Worm (Caenorhabditis elegans): ENCODE results near the gene C09G5.7.

The C09G5.7 gene

DNA sequence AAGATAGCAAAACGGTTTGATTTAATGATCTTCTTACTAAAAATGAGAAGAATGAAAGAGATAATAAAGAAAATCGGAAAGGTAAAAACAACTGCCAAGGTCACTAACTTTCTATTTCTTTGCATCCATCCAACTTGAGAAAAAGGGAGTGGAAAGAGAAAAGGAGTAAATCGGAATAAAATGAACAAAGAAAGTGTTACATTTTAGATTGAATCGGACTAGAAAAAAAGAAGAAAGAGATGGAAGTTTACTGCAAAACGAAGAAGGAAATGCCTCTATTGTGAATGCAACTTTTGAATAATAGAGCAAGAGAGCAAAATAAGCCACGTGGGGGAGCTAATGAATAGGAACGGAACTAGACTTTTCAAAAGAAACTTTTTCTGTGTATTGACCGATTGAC, 8.6 kb upstream of the C09G5.7 start:
- TF ChIP-seq unc-62 (GFP tag; optimal IDR thresholded peaks at IDR 0.05 in 1 of 2) (peak in 1 of 2 experiments; percentile 88), unc-62 (tag; optimal IDR thresholded peaks at IDR 0.05) (no peak), dve-1 (tag; optimal IDR thresholded peaks at IDR 0.05; ENCODE audit: insufficient read depth) (peak; percentile 19), daf-16 (GFP tag; optimal IDR thresholded peaks at IDR 0.05) (no peak), daf-16 (tag; optimal IDR thresholded peaks at IDR 0.05) (no peak), fkh-10 (GFP tag; optimal IDR thresholded peaks at IDR 0.05) (peak; percentile 70), zfp-2 (tag; optimal IDR thresholded peaks at IDR 0.05) (no peak), aha-1 (tag) (peak; percentile 73)

ce11 chrII:10706901-10707300, 7.8 kb upstream of the C09G5.7 start, which contains the start of gene col-80:
Gene col-80, plus strand, starts transcription at chrII:10707201.
- no peak for TF ChIP-seq mdl-1 (tag; optimal IDR thresholded peaks at IDR 0.05)
- TF ChIP-seq nhr-77 (tag; optimal IDR thresholded peaks at IDR 0.05) = no peak
- no peak for TF ChIP-seq hif-1 (tag; optimal IDR thresholded peaks at IDR 0.05)
- no peak for TF ChIP-seq ceh-44 (GFP tag; IDR thresholded peaks at IDR 0.05)
- no peak for TF ChIP-seq nhr-25 (tag; optimal IDR thresholded peaks at IDR 0.05; ENCODE audit: borderline replicate concordance, insufficient read depth)
- TF ChIP-seq nhr-48 (tag; optimal IDR thresholded peaks at IDR 0.05) = no peak
- TF ChIP-seq ztf-11 (tag; optimal IDR thresholded peaks at IDR 0.05) = no peak
- TF ChIP-seq madf-5 (GFP tag; IDR thresholded peaks at IDR 0.05) = 0 out of 4 replicates have a peak, but pooled peaks of 1 of the 2 experiments have one; percentile 49
- TF ChIP-seq egl-43 (GFP tag; IDR thresholded peaks at IDR 0.05) = no peak
- no peak for TF ChIP-seq ceh-28 (tag; optimal IDR thresholded peaks at IDR 0.05)
- no peak for TF ChIP-seq Y48G9A.11 (GFP tag; IDR thresholded peaks at IDR 0.05)
- TF ChIP-seq nhr-111 (GFP tag; optimal IDR thresholded peaks at IDR 0.05) = no peak
- TF ChIP-seq unc-62 (GFP tag; optimal IDR thresholded peaks at IDR 0.05 in 1 of 2) = peak in 1 of 2 experiments; percentile 41
- TF ChIP-seq unc-62 (tag; optimal IDR thresholded peaks at IDR 0.05) = no peak
- TF ChIP-seq dmd-6 (GFP tag; IDR thresholded peaks at IDR 0.05) = 0 out of 2 replicates have a peak, but pooled peaks have one; percentile 17
- no peak for TF ChIP-seq F49E8.2 (tag; optimal IDR thresholded peaks at IDR 0.05; ENCODE audit: borderline replicate concordance)

- no peak for TF ChIP-seq ceh-44 (GFP tag; IDR thresholded peaks at IDR 0.05)
- TF ChIP-seq spr-1 (tag; optimal IDR thresholded peaks at IDR 0.05) = no peak
- no peak for TF ChIP-seq dmd-6 (GFP tag; IDR thresholded peaks at IDR 0.05)
- 0 out of 4 replicates have a peak, but pooled peaks of 1 of the 2 experiments have one; percentile 73 for TF ChIP-seq madf-5 (GFP tag; IDR thresholded peaks at IDR 0.05)
- peak; percentile 31 for TF ChIP-seq spr-3 (GFP tag; optimal IDR thresholded peaks at IDR 0.05)
- peak; percentile 14; the same call in 1 of the 2 replicates for TF ChIP-seq egl-43 (GFP tag; IDR thresholded peaks at IDR 0.05)
- 0 out of 2 replicates have a peak, but pooled peaks have one; percentile 30 for TF ChIP-seq daf-8 (GFP tag; IDR thresholded peaks at IDR 0.05)
- TF ChIP-seq T26A8.4 (GFP tag; IDR thresholded peaks at IDR 0.05) = no peak
- TF ChIP-seq madf-9 (GFP tag; conservative IDR thresholded peaks at IDR 0.05) = peak; percentile 5; the same call in 1 of the 2 replicates
- TF ChIP-seq set-16 (GFP tag; IDR thresholded peaks at IDR 0.05) = peak; percentile 99
- 0 out of 2 replicates have a peak, but pooled peaks have one; percentile 5 for TF ChIP-seq tra-1 (GFP tag; IDR thresholded peaks at IDR 0.05)
Observed at ce11 chrII:10707439-10708096, 7.1 kb upstream of the C09G5.7 start.

ce11 chrII:10708660-10709059, 6.0 kb upstream of the C09G5.7 start, which contains the start of gene bli-1:
Gene bli-1, plus strand, starts transcription at chrII:10708960.
- TF ChIP-seq nhr-41 (GFP tag; IDR thresholded peaks at IDR 0.05) = no peak
- peak in 1 of 2 experiments; percentile 23 for TF ChIP-seq unc-62 (GFP tag; optimal IDR thresholded peaks at IDR 0.05 in 1 of 2)
- TF ChIP-seq unc-62 (tag; optimal IDR thresholded peaks at IDR 0.05) = no peak
- no peak for TF ChIP-seq daf-12 (tag; optimal IDR thresholded peaks at IDR 0.05)
- no peak for TF ChIP-seq ztf-7 (tag; optimal IDR thresholded peaks at IDR 0.05)
- TF ChIP-seq aly-2 (tag; optimal IDR thresholded peaks at IDR 0.05) = no peak
- no peak for TF ChIP-seq mep-1 (tag; optimal IDR thresholded peaks at IDR 0.05)
- no peak for TF ChIP-seq spr-1 (tag; optimal IDR thresholded peaks at IDR 0.05)
- TF ChIP-seq php-3 (GFP tag; IDR thresholded peaks at IDR 0.05) = no peak
- peak; percentile 29 for TF ChIP-seq aha-1 (tag)
- TF ChIP-seq unc-130 (GFP tag; optimal IDR thresholded peaks at IDR 0.05) = no peak

Data from whole organism, L4 larva.